Fruit fly (Drosophila melanogaster) whole organism, adult: ENCODE data around the gene ctrip.

Experiments
- CG33017 ChIP-seq: fragments of 200-800 bp; sonication (Bioruptor generic); optimal IDR thresholded peaks from 2 replicates; lab custom pipeline; 2018; ENCODE audit warnings: missing biosample characterization, mild to moderate bottlenecking, missing genetic modification characterization, moderate library complexity
- CG7045 ChIP-seq: fragments of 200-800 bp; sonication (Bioruptor generic); optimal IDR thresholded peaks from 2 replicates; lab custom pipeline; 2017; ENCODE audit warnings: missing biosample characterization, mild to moderate bottlenecking, missing genetic modification characterization
- Clk ChIP-seq: fragments of 200-800 bp; sonication (Bioruptor generic); optimal IDR thresholded peaks from 2 replicates; lab custom pipeline; 2017; ENCODE audit warnings: missing biosample characterization, missing genetic modification characterization
- bab1 ChIP-seq: fragments of 200-800 bp; sonication (Bioruptor generic); optimal IDR thresholded peaks from 3 replicates; lab custom pipeline; 2019; ENCODE audit warnings: missing biosample characterization, mild to moderate bottlenecking, missing genetic modification characterization, moderate library complexity
- cnc ChIP-seq, 2 experiments: fragments of >200 bp; optimal IDR thresholded peaks; 2 replicates each; lab custom pipeline; 2017
- kay ChIP-seq: fragments of 200-800 bp; sonication (Bioruptor generic); peaks from one replicate; lab custom pipeline; 2016; ENCODE audit warnings: missing biosample characterization, missing genetic modification characterization, borderline replicate concordance
- pad ChIP-seq: fragments of 200-800 bp; sonication (Bioruptor generic); optimal IDR thresholded peaks from 3 replicates; lab custom pipeline; 2017; ENCODE audit warnings: missing biosample characterization, missing genetic modification characterization, mild to moderate bottlenecking, moderate library complexity, missing genetic modification reagents

DNA sequence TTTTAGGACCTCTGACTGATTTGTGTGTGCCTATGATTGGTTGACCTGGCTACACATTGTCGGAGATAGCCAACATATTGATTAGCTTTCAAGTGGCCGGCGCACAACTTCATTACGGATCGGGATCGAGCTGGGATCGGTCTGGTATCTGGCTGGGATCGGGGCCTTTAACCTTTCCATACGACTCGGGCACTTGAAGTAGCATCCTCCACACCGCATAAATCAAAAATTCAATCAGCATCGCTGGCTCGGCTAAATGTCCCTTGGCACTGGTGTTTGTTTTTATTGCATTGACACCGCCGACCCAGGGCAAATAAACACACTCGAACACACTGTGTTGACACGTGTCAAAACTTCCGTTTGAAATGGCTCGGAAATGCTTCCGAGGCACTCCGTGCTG lies 43.8 kb upstream of the ctrip start:
- TF ChIP-seq bab1 (GFP tag; lab: Kevin White, UChicago), result no peak
- TF ChIP-seq CG33017 (tag; lab: Kevin White, UChicago), result no peak
- no peak for TF ChIP-seq Clk (GFP tag; lab: Kevin White, UChicago)
- TF ChIP-seq CG7045 (GFP tag; lab: Kevin White, UChicago), result no peak
- no peak for TF ChIP-seq kay (GFP tag; lab: Kevin White, UChicago)
- TF ChIP-seq pad (GFP tag; lab: Kevin White, UChicago), result no peak
- no peak for TF ChIP-seq cnc (optimal IDR thresholded peaks at IDR 0.05; lab: Kevin White, UChicago)
